Worm (Caenorhabditis elegans) whole organism, L4 larva: ENCODE data around the gene F27E5.5.

Experiments
- Y75B8A.6 ChIP-seq: fragments of 200-800 bp; sonication (Bioruptor generic); IDR thresholded peaks from 2 replicates; pipeline ENCODE4 v1.3.6; 2022; ENCODE audit warnings: missing genetic modification reagents, missing genetic modification characterization, missing compliant biosample characterization
- aly-2 ChIP-seq: sonication (generic microtip); optimal IDR thresholded peaks from 2 replicates; lab custom pipeline; 2018; ENCODE audit warnings: missing biosample characterization, missing genetic modification characterization
- ama-1 ChIP-seq: fragments of 150-350 bp; optimal IDR thresholded peaks from 2 replicates; lab custom pipeline; 2014; ENCODE audit warnings: inconsistent platforms, mixed read lengths
- ces-1 ChIP-seq: fragments of 150-350 bp; sonication (generic microtip); optimal IDR thresholded peaks from 4 replicates; lab custom pipeline; 2014; ENCODE audit warnings: missing biosample characterization, missing genetic modification reagents, missing genetic modification characterization
- fkh-10 ChIP-seq: fragments of 150-350 bp; optimal IDR thresholded peaks from 2 replicates; lab custom pipeline; 2014; ENCODE audit warnings: missing biosample characterization, missing genetic modification reagents, missing genetic modification characterization
- fos-1 ChIP-seq: fragments of 150-350 bp; optimal IDR thresholded peaks from 2 replicates; lab custom pipeline; 2014; ENCODE audit warnings: missing biosample characterization, missing genetic modification characterization
- nhr-237 ChIP-seq: sonication (generic microtip); optimal IDR thresholded peaks from 2 replicates; lab custom pipeline; 2017; ENCODE audit warnings: missing biosample characterization, missing genetic modification characterization
- nhr-41 ChIP-seq: fragments of 200-800 bp; sonication (Bioruptor generic); IDR thresholded peaks from 2 replicates; pipeline ENCODE4 v1.3.6; 2022; ENCODE audit warnings: missing genetic modification reagents, missing genetic modification characterization, missing compliant biosample characterization
- saeg-2 ChIP-seq: fragments of 200-800 bp; sonication (Bioruptor generic); IDR thresholded peaks from 2 replicates; pipeline ENCODE4 v1.3.6; 2022; ENCODE audit warnings: missing genetic modification reagents, missing genetic modification characterization, missing compliant biosample characterization
- sdz-12 ChIP-seq: fragments of 200-800 bp; sonication (Bioruptor generic); optimal IDR thresholded peaks from 2 replicates; lab custom pipeline; 2018; ENCODE audit warnings: mild to moderate bottlenecking, missing genetic modification characterization, missing compliant biosample characterization
- unc-130 ChIP-seq: sonication (generic microtip); optimal IDR thresholded peaks from 2 replicates; lab custom pipeline; 2016; ENCODE audit warnings: missing genetic modification reagents, missing genetic modification characterization, missing compliant biosample characterization
- zip-2 ChIP-seq: fragments of 150-350 bp; optimal IDR thresholded peaks from 2 replicates; lab custom pipeline; 2014; ENCODE audit warnings: missing biosample characterization, missing genetic modification characterization

DNA sequence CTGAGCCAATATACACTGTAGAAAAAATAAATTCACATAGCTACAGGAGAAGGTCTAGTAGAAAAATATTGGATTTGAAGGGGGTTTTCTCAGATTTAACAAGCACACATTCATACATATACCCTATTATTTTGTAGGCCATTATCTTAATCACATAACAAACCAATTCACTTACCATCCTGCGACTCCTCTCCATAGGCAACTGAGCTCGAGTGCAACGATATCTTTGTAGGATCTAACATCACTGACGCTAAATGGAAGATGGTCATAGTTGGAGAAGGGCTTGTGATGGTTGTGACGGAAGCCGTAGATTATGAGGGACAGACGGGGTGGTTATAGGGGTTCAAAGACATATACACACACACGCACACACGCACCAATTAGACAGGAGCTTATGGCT lies 32.5 kb upstream of the F27E5.5 start:
- TF ChIP-seq ces-1 (GFP tag; lab: Kevin White, UChicago) = no peak
- TF ChIP-seq sdz-12 (GFP tag; lab: Kevin White, UChicago) = no peak
- TF ChIP-seq saeg-2 (GFP tag; lab: Robert Waterston, UW) = no peak
- TF ChIP-seq Y75B8A.6 (GFP tag; lab: Robert Waterston, UW) = no peak
- TF ChIP-seq ama-1 (lab: Kevin White, UChicago) = no peak
- TF ChIP-seq fkh-10 (GFP tag; lab: Kevin White, UChicago) = no peak
- TF ChIP-seq unc-130 = no peak
- no peak for TF ChIP-seq aly-2 (tag; lab: Kevin White, UChicago)
- TF ChIP-seq nhr-41 = no peak
- no peak for TF ChIP-seq fos-1
- no peak for TF ChIP-seq zip-2 (tag; lab: Kevin White, UChicago)
- no peak for TF ChIP-seq nhr-237 (tag; lab: Kevin White, UChicago)
